Fruit fly (Drosophila melanogaster): Measurements from ENCODE around the gene CG15211.

CG15211 gene

dm6 chrX:10806718-10807412 lies 34.5 kb downstream of the CG15211 start:
- no peak for TF ChIP-seq CG6854 (GFP tag; optimal IDR thresholded peaks at IDR 0.05)
- TF ChIP-seq CG32532 (GFP tag; IDR thresholded peaks at IDR 0.05): no peak
- TF ChIP-seq CG2129 (GFP tag; IDR thresholded peaks at IDR 0.05; ENCODE audit: partially characterized antibody): no peak
- no peak for TF ChIP-seq dimm (GFP tag; IDR thresholded peaks at IDR 0.05)
- TF ChIP-seq CG9609 (GFP tag; optimal IDR thresholded peaks at IDR 0.05): no peak
- TF ChIP-seq fd102C (GFP tag; optimal IDR thresholded peaks at IDR 0.05): no peak
- no peak for TF ChIP-seq Hr78 (GFP tag; optimal IDR thresholded peaks at IDR 0.05)
- TF ChIP-seq E2f2 (GFP tag; IDR thresholded peaks at IDR 0.05): 0 out of 2 replicates have a peak, but pooled peaks have one; percentile 15
- TF ChIP-seq CG18764 (GFP tag; optimal IDR thresholded peaks at IDR 0.05): no peak
- no peak for TF ChIP-seq Atf-2 (GFP tag; optimal IDR thresholded peaks at IDR 0.05)
- no peak for TF ChIP-seq CG10654 (GFP tag; optimal IDR thresholded peaks at IDR 0.05)
- no peak for TF ChIP-seq CG15073 (GFP tag; optimal IDR thresholded peaks at IDR 0.05)
- TF ChIP-seq MBD-R2 (GFP tag; IDR thresholded peaks at IDR 0.05): peak; percentile 10; the same call in 1 of the 2 replicates
- TF ChIP-seq pb (GFP tag; optimal IDR thresholded peaks at IDR 0.05): no peak
- TF ChIP-seq kay (GFP tag; optimal IDR thresholded peaks at IDR 0.05): no peak
- no peak for TF ChIP-seq corto (GFP tag; optimal IDR thresholded peaks at IDR 0.05)
- no peak for TF ChIP-seq schlank (tag; optimal IDR thresholded peaks at IDR 0.05)
- TF ChIP-seq CG11723 (GFP tag; optimal IDR thresholded peaks at IDR 0.05): no peak
- TF ChIP-seq ci (GFP tag; IDR thresholded peaks at IDR 0.05): no peak
- TF ChIP-seq CG14667 (GFP tag; IDR thresholded peaks at IDR 0.05): no peak
- no peak for TF ChIP-seq cas (GFP tag; IDR thresholded peaks at IDR 0.05)
- TF ChIP-seq CG2116 (GFP tag; optimal IDR thresholded peaks at IDR 0.05): no peak
- no peak for TF ChIP-seq CG17359 (tag; optimal IDR thresholded peaks at IDR 0.05)
- peak; percentile 97 for TF ChIP-seq Deaf1 (tag; optimal IDR thresholded peaks at IDR 0.05)
- TF ChIP-seq cwo (GFP tag; optimal IDR thresholded peaks at IDR 0.05): no peak
- peak in 1 of 2 experiments; percentile 11 for TF ChIP-seq Hr51 (GFP tag; optimal IDR thresholded peaks at IDR 0.05)
- TF ChIP-seq CG4360 (GFP tag; IDR thresholded peaks at IDR 0.05): 0 out of 2 replicates have a peak, but pooled peaks have one; percentile 53
- no peak for TF ChIP-seq unc-4 (GFP tag; IDR thresholded peaks at IDR 0.05; ENCODE audit: partially characterized antibody)
- no peak for TF ChIP-seq Dip3 (GFP tag; optimal IDR thresholded peaks at IDR 0.05)
- no peak for TF ChIP-seq Vsx1 (GFP tag; optimal IDR thresholded peaks at IDR 0.05)
- no peak for TF ChIP-seq Fer1 (GFP tag; optimal IDR thresholded peaks at IDR 0.05)
- peak; percentile 19 for TF ChIP-seq CG15479 (GFP tag; optimal IDR thresholded peaks at IDR 0.05)
- no peak for TF ChIP-seq CG13296 (GFP tag; optimal IDR thresholded peaks at IDR 0.05)
- no peak for TF ChIP-seq Ssrp (tag; optimal IDR thresholded peaks at IDR 0.05)
- no peak for TF ChIP-seq CG18262 (tag; optimal IDR thresholded peaks at IDR 0.05)
- TF ChIP-seq ssp (GFP tag; IDR thresholded peaks at IDR 0.05): no peak
- no peak for TF ChIP-seq zen2 (GFP tag; IDR thresholded peaks at IDR 0.05; ENCODE audit: partially characterized antibody)
- no peak for TF ChIP-seq Sry-δ (GFP tag; optimal IDR thresholded peaks at IDR 0.05)
- no peak for TF ChIP-seq CG2202 (tag; optimal IDR thresholded peaks at IDR 0.05)
- peak; percentile 71 for TF ChIP-seq Elba2 (GFP tag; optimal IDR thresholded peaks at IDR 0.05)
- no peak for TF ChIP-seq CG8290 (GFP tag; optimal IDR thresholded peaks at IDR 0.05)
- TF ChIP-seq CG8290 (tag; optimal IDR thresholded peaks at IDR 0.05): peak in 1 of 2 experiments; percentile 26
- no peak for TF ChIP-seq Lim3 (GFP tag; IDR thresholded peaks at IDR 0.05)
- no peak for TF ChIP-seq Hr3 (GFP tag; optimal IDR thresholded peaks at IDR 0.05)
- TF ChIP-seq sens (GFP tag): peak; percentile 51
- TF ChIP-seq CG12391 (tag; optimal IDR thresholded peaks at IDR 0.05): no peak
- TF ChIP-seq stc (GFP tag; IDR thresholded peaks at IDR 0.05): peak; percentile 9; the same call in 1 of the 2 replicates
- TF ChIP-seq fd64A (GFP tag; optimal IDR thresholded peaks at IDR 0.05): no peak
- TF ChIP-seq CG12769 (tag; optimal IDR thresholded peaks at IDR 0.05): peak; percentile 84
- TF ChIP-seq sr (GFP tag; IDR thresholded peaks at IDR 0.05): no peak
